Worm (Caenorhabditis elegans) whole organism, L1 larva: ENCODE results near the gene ZK250.14.

Experiments used
- F16B12.6 ChIP-seq: fragments of 150-350 bp; optimal IDR thresholded peaks from 2 replicates; lab custom pipeline; 2014; ENCODE audit warnings: missing biosample characterization, missing genetic modification characterization
- Y116A8C.19 ChIP-seq: sonication (generic microtip); optimal IDR thresholded peaks from 2 replicates; lab custom pipeline; 2016; ENCODE audit warnings: missing compliant biosample characterization, missing genetic modification characterization, borderline replicate concordance
- alr-1 ChIP-seq: fragments of 200-800 bp; sonication (Bioruptor generic); optimal IDR thresholded peaks from 2 replicates; lab custom pipeline; 2018; ENCODE audit warnings: borderline replicate concordance, mild to moderate bottlenecking, missing genetic modification characterization, missing compliant biosample characterization
- ama-1 ChIP-seq: fragments of 150-350 bp; optimal IDR thresholded peaks from 2 replicates; lab custom pipeline; 2014
- blmp-1 ChIP-seq: fragments of 150-350 bp; optimal IDR thresholded peaks from 2 replicates; lab custom pipeline; 2014; ENCODE audit warnings: missing biosample characterization, missing genetic modification characterization
- ceh-88 ChIP-seq: fragments of 200-800 bp; sonication (Bioruptor generic); IDR thresholded peaks from 2 replicates; pipeline ENCODE4 v1.3.6; 2022; ENCODE audit warnings: missing genetic modification characterization, missing compliant biosample characterization
- ceh-90 ChIP-seq: sonication (generic microtip); optimal IDR thresholded peaks from 2 replicates; lab custom pipeline; 2016; ENCODE audit warnings: missing genetic modification characterization, missing compliant biosample characterization
- egl-13 ChIP-seq: sonication (generic microtip); optimal IDR thresholded peaks from 2 replicates; lab custom pipeline; 2016; ENCODE audit warnings: missing genotype, missing genetic modification reagents, missing genetic modification characterization, missing compliant biosample characterization
- elt-2 ChIP-seq: sonication (generic microtip); optimal IDR thresholded peaks from 2 replicates; lab custom pipeline; 2016; ENCODE audit warnings: missing genetic modification characterization, mild to moderate bottlenecking, inconsistent platforms, missing compliant biosample characterization, missing genetic modification reagents
- elt-3 ChIP-seq, 6 experiments: fragments of 150-350 bp in 1 of 6; sonication (generic microtip); optimal IDR thresholded peaks; 2 replicates each; lab custom pipeline; 2017 to 2018; ENCODE audit warnings: missing biosample characterization in 6 of 6, missing genetic modification characterization in 6 of 6, inconsistent platforms in 1 of 6
- ets-5 ChIP-seq: fragments of 200-800 bp; sonication (Bioruptor generic); IDR thresholded peaks from 2 replicates; pipeline ENCODE4 v1.3.6; 2022; ENCODE audit warnings: missing genetic modification characterization, missing compliant biosample characterization
- fkh-4 ChIP-seq: sonication (generic microtip); optimal IDR thresholded peaks from 2 replicates; lab custom pipeline; 2016; ENCODE audit warnings: missing compliant biosample characterization, missing genetic modification characterization, borderline replicate concordance
- hlh-17 ChIP-seq: fragments of 200-800 bp; sonication (Bioruptor generic); optimal IDR thresholded peaks from 2 replicates; lab custom pipeline; 2018; ENCODE audit warnings: missing genetic modification characterization, mild to moderate bottlenecking, missing compliant biosample characterization, moderate library complexity, borderline replicate concordance
- hlh-4 ChIP-seq: sonication (generic microtip); optimal IDR thresholded peaks from 2 replicates; lab custom pipeline; 2016; ENCODE audit warnings: mild to moderate bottlenecking, missing genetic modification characterization, missing compliant biosample characterization
- irx-1 ChIP-seq: sonication (generic microtip); optimal IDR thresholded peaks from 2 replicates; lab custom pipeline; 2016; ENCODE audit warnings: missing genetic modification characterization, missing compliant biosample characterization
- isw-1 ChIP-seq: fragments of 200-800 bp; sonication (Bioruptor generic); IDR thresholded peaks from 2 replicates; pipeline ENCODE4 v1.3.6; 2022; ENCODE audit warnings: missing genetic modification characterization, missing compliant biosample characterization
- lin-15B ChIP-seq: fragments of 150-350 bp; sonication (generic microtip); optimal IDR thresholded peaks from 3 replicates; lab custom pipeline; 2014; ENCODE audit warnings: missing biosample characterization, missing genetic modification characterization
- lin-35 ChIP-seq, 2 experiments: fragments of 150-350 bp; optimal IDR thresholded peaks; 2 replicates each; lab custom pipeline; 2014; ENCODE audit warnings: missing biosample characterization in 2 of 2, missing genetic modification characterization in 2 of 2, missing genetic modification reagents in 2 of 2
- lsy-2 ChIP-seq, 2 experiments: fragments of 150-350 bp; optimal IDR thresholded peaks; 2 replicates each; lab custom pipeline; 2014; ENCODE audit warnings: missing biosample characterization in 2 of 2, missing genetic modification characterization in 2 of 2
- mdl-1 ChIP-seq, 2 experiments: fragments of 150-350 bp; optimal IDR thresholded peaks; 2 replicates each; lab custom pipeline; 2014 to 2017; ENCODE audit warnings: missing biosample characterization in 2 of 2, missing genetic modification characterization in 2 of 2, inconsistent platforms in 1 of 2
- mef-2 ChIP-seq: fragments of 150-350 bp; optimal IDR thresholded peaks from 2 replicates; lab custom pipeline; 2014; ENCODE audit warnings: missing biosample characterization, missing genetic modification characterization
- nhr-12 ChIP-seq: sonication (generic microtip); optimal IDR thresholded peaks from 2 replicates; lab custom pipeline; 2017; ENCODE audit warnings: missing biosample characterization, missing genetic modification characterization
- nhr-20 ChIP-seq: sonication (generic microtip); optimal IDR thresholded peaks from 2 replicates; lab custom pipeline; 2016; ENCODE audit warnings: mild to moderate bottlenecking, missing genetic modification characterization, missing compliant biosample characterization
- nhr-237 ChIP-seq: fragments of 150-350 bp; optimal IDR thresholded peaks from 2 replicates; lab custom pipeline; 2014; ENCODE audit warnings: missing biosample characterization, missing genetic modification characterization
- nhr-28 ChIP-seq: fragments of 150-350 bp; optimal IDR thresholded peaks from 2 replicates; lab custom pipeline; 2014; ENCODE audit warnings: missing biosample characterization, missing genetic modification characterization
- nhr-47 ChIP-seq: sonication (generic microtip); optimal IDR thresholded peaks from 2 replicates; lab custom pipeline; 2016; ENCODE audit warnings: mild to moderate bottlenecking, missing genetic modification characterization, moderate library complexity, missing compliant biosample characterization
- nhr-76 ChIP-seq: sonication (generic microtip); optimal IDR thresholded peaks from 2 replicates; lab custom pipeline; 2017; ENCODE audit warnings: missing biosample characterization, missing genetic modification characterization
- nhr-90 ChIP-seq: sonication (generic microtip); optimal IDR thresholded peaks from 2 replicates; lab custom pipeline; 2016; ENCODE audit warnings: mild to moderate bottlenecking, missing genetic modification characterization, missing compliant biosample characterization; ENCODE audit not compliant: poor library complexity
- pqm-1 ChIP-seq: sonication (generic microtip); optimal IDR thresholded peaks from 3 replicates; lab custom pipeline; 2017; ENCODE audit warnings: missing biosample characterization, missing genetic modification characterization
- rnt-1 ChIP-seq: sonication (generic microtip); optimal IDR thresholded peaks from 2 replicates; lab custom pipeline; 2016; ENCODE audit warnings: mild to moderate bottlenecking, missing genetic modification characterization, moderate library complexity, missing compliant biosample characterization
- skn-1 ChIP-seq: fragments of 150-350 bp; optimal IDR thresholded peaks from 2 replicates; lab custom pipeline; 2014; ENCODE audit warnings: missing biosample characterization, missing genetic modification characterization
- snpc-4 ChIP-seq: fragments of 150-350 bp; optimal IDR thresholded peaks from 2 replicates; lab custom pipeline; 2014; ENCODE audit warnings: missing biosample characterization, missing genetic modification characterization
- sup-37 ChIP-seq: fragments of 200-800 bp; sonication (Bioruptor generic); optimal IDR thresholded peaks from 2 replicates; lab custom pipeline; 2018; ENCODE audit warnings: mild to moderate bottlenecking, missing genetic modification characterization, missing compliant biosample characterization
- tlp-1 ChIP-seq: fragments of 150-350 bp; optimal IDR thresholded peaks from 2 replicates; lab custom pipeline; 2014; ENCODE audit warnings: missing biosample characterization, missing genetic modification characterization
- unc-30 ChIP-seq: sonication (generic microtip); optimal IDR thresholded peaks from 2 replicates; lab custom pipeline; 2017; ENCODE audit warnings: missing biosample characterization, missing genetic modification characterization
- unc-62 ChIP-seq: fragments of 150-350 bp; optimal IDR thresholded peaks from 2 replicates; lab custom pipeline; 2014; ENCODE audit warnings: missing biosample characterization, missing genetic modification reagents, missing genetic modification characterization
- unc-86 ChIP-seq: sonication (generic microtip); optimal IDR thresholded peaks from 2 replicates; lab custom pipeline; 2016; ENCODE audit warnings: missing genetic modification characterization, missing compliant biosample characterization
- vab-15 ChIP-seq: sonication (generic microtip); optimal IDR thresholded peaks from 2 replicates; lab custom pipeline; 2017; ENCODE audit warnings: missing genotype, mild to moderate bottlenecking, missing genetic modification characterization, missing compliant biosample characterization
- zag-1 ChIP-seq: fragments of 150-350 bp; optimal IDR thresholded peaks from 2 replicates; lab custom pipeline; 2014; ENCODE audit warnings: missing biosample characterization, missing genetic modification characterization
- zip-4 ChIP-seq: fragments of 200-800 bp; sonication (Bioruptor generic); optimal IDR thresholded peaks from 2 replicates; lab custom pipeline; 2018; ENCODE audit warnings: mild to moderate bottlenecking, missing genetic modification characterization, moderate library complexity, missing compliant biosample characterization
- ztf-11 ChIP-seq, 2 experiments: sonication (generic microtip); optimal IDR thresholded peaks; 2 replicates each; lab custom pipeline; 2016 to 2017; ENCODE audit warnings: missing genetic modification characterization in 2 of 2, missing biosample characterization in 1 of 2, missing compliant biosample characterization in 1 of 2

ZK250.14 gene

ce11 chrII:1912741-1913140 is 32.3 kb downstream of the ZK250.14 start, which contains the start of gene math-31:
math-31 (minus strand) TSS chrII:1912841.
- TF ChIP-seq F16B12.6 (no peak), zag-1 (tag; lab: Kevin White, UChicago) (no peak), hlh-17 (GFP tag; lab: Kevin White, UChicago) (no peak), nhr-76 (tag; lab: Kevin White, UChicago) (no peak), nhr-20 (tag; lab: Kevin White, UChicago) (no peak), lin-15B (no peak), ceh-88 (GFP tag; lab: Robert Waterston, UW) (no peak), ztf-11 (tag; optimal IDR thresholded peaks at IDR 0.05; lab: Kevin White, UChicago) (no peak), lin-35 (GFP tag; optimal IDR thresholded peaks at IDR 0.05; lab: Kevin White, UChicago) (no peak), vab-15 (tag; lab: Kevin White, UChicago) (no peak), ets-5 (GFP tag; lab: Robert Waterston, UW) (no peak), nhr-237 (tag; lab: Kevin White, UChicago) (no peak), skn-1 (tag; lab: Kevin White, UChicago) (no peak), egl-13 (tag; lab: Kevin White, UChicago) (no peak), nhr-47 (tag; lab: Kevin White, UChicago) (no peak)

DNA sequence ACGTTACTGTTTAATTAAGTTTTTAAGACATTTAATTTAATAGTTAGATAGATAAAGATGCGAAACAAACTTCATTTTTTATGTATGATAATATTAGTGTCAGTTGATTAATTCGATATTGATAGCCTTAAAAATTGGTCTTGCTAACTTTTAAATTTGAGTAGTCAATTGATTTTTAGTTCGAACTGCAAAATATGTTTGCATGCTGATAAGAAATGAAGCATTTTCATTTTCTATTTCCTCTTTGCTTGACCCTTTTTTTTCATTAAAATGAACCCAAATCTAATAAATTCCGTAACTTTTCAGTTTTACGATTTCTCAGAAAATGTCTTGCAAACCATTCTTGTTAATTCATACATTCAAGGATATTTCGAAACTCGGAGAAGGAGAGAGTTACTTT is 39.9 kb downstream of the ZK250.14 start, which contains the start of gene math-22:
Gene math-22 (plus strand): TSS at position 301 of the 400 bp plus-strand sequence.
- TF ChIP-seq unc-86 (tag; lab: Kevin White, UChicago) (no peak), nhr-47 (tag; lab: Kevin White, UChicago) (no peak), lsy-2 (tag; optimal IDR thresholded peaks at IDR 0.05; lab: Kevin White, UChicago) (no peak), nhr-28 (tag; lab: Kevin White, UChicago) (no peak), mdl-1 (tag; optimal IDR thresholded peaks at IDR 0.05; lab: Kevin White, UChicago) (no peak), elt-2 (no peak), lin-15B (no peak), alr-1 (tag; lab: Kevin White, UChicago) (no peak), tlp-1 (tag; lab: Kevin White, UChicago) (no peak), blmp-1 (no peak), pqm-1 (no peak), snpc-4 (tag; lab: Kevin White, UChicago) (no peak), ama-1 (lab: Kevin White, UChicago) (no peak), egl-13 (tag; lab: Kevin White, UChicago) (no peak), irx-1 (tag; lab: Kevin White, UChicago) (no peak), fkh-4 (no peak), hlh-4 (tag; lab: Kevin White, UChicago) (no peak), zip-4 (GFP tag; lab: Kevin White, UChicago) (no peak), Y116A8C.19 (tag; lab: Kevin White, UChicago) (no peak), elt-3 (tag; optimal IDR thresholded peaks at IDR 0.05; lab: Kevin White, UChicago) (no peak)

DNA sequence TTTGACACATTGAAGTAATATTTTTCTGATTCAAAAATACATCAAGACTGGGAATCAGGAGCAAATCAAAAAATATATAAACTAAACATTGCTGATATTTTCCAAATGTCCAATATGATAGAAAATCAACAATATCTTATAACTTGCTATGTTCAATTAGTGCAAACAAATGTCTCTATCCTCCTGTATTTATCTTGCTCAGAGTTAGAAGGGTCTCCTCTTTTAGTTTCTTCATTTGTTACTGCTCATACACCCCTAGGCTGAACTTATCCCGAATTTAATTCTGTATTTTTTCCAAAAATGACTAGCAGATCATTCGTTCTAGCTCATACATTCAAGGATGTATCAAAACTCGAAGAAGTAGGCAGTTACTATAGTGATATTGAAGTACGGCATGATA is 43.0 kb downstream of the ZK250.14 start, which contains the start of gene math-23:
Gene math-23 (plus strand): TSS at position 301 of the 400 bp plus-strand sequence.
- TF ChIP-seq nhr-12 (tag; lab: Kevin White, UChicago) (no peak), mef-2 (no peak), nhr-20 (tag; lab: Kevin White, UChicago) (no peak), nhr-28 (tag; lab: Kevin White, UChicago) (no peak), nhr-76 (tag; lab: Kevin White, UChicago) (no peak), nhr-90 (no peak), sup-37 (GFP tag; lab: Kevin White, UChicago) (no peak), rnt-1 (tag; lab: Kevin White, UChicago) (no peak), isw-1 (GFP tag; lab: Robert Waterston, UW) (no peak), unc-30 (tag; lab: Kevin White, UChicago) (no peak), unc-62 (GFP tag; lab: Kevin White, UChicago) (no peak), ceh-90 (no peak)
